Fruit fly (Drosophila melanogaster) whole organism, embryonic: ENCODE measurements around the gene CG9568.

ENCODE experiments used
- Abd-B ChIP-seq: fragments of 200-800 bp; sonication (Bioruptor generic); optimal IDR thresholded peaks from 2 replicates; lab custom pipeline; 2018; ENCODE audit warnings: missing biosample characterization, mild to moderate bottlenecking, missing genetic modification characterization, moderate library complexity
- Atf3 ChIP-seq: fragments of 200-800 bp; sonication (Bioruptor generic); optimal IDR thresholded peaks from 3 replicates; lab custom pipeline; 2016; ENCODE audit warnings: missing biosample characterization, missing genetic modification characterization
- CG10979 ChIP-seq: fragments of 200-800 bp; sonication (Bioruptor generic); optimal IDR thresholded peaks from 2 replicates; lab custom pipeline; 2018; ENCODE audit warnings: missing biosample characterization, mild to moderate bottlenecking, missing genetic modification characterization, moderate library complexity
- CG12104 ChIP-seq: fragments of 200-800 bp; sonication (Bioruptor generic); optimal IDR thresholded peaks from 3 replicates; lab custom pipeline; 2016; ENCODE audit warnings: missing biosample characterization, missing genetic modification characterization
- CG12659 ChIP-seq: fragments of 200-800 bp; sonication (Bioruptor generic); optimal IDR thresholded peaks from 3 replicates; lab custom pipeline; 2017; ENCODE audit warnings: mild to moderate bottlenecking, missing biosample characterization, missing genetic modification reagents, missing genetic modification characterization
- CG13296 ChIP-seq: fragments of 200-800 bp; sonication (Bioruptor generic); optimal IDR thresholded peaks from 3 replicates; lab custom pipeline; 2018; ENCODE audit warnings: missing biosample characterization, mild to moderate bottlenecking, missing genetic modification characterization
- CG14441 ChIP-seq: fragments of 200-800 bp; sonication (Bioruptor generic); IDR thresholded peaks from 2 replicates; pipeline ENCODE4 v1.3.6; 2022; ENCODE audit warnings: missing biosample characterization, missing genetic modification characterization
- CG14710 ChIP-seq: fragments of 200-800 bp; sonication (Bioruptor generic); optimal IDR thresholded peaks from 3 replicates; lab custom pipeline; 2019; ENCODE audit warnings: missing biosample characterization, mild to moderate bottlenecking, missing genetic modification characterization, moderate library complexity
- CG1529 ChIP-seq: fragments of 200-800 bp; sonication (Bioruptor generic); optimal IDR thresholded peaks from 3 replicates; lab custom pipeline; 2018; ENCODE audit warnings: missing biosample characterization, missing genetic modification characterization
- CG15696 ChIP-seq: fragments of 200-800 bp; sonication (Bioruptor generic); optimal IDR thresholded peaks from 2 replicates; lab custom pipeline; 2019; ENCODE audit warnings: missing biosample characterization, mild to moderate bottlenecking, missing genetic modification characterization, moderate library complexity
- CG1603 ChIP-seq: fragments of 200-800 bp; sonication (Bioruptor generic); optimal IDR thresholded peaks from 2 replicates; lab custom pipeline; 2019; ENCODE audit warnings: missing biosample characterization, mild to moderate bottlenecking, missing genetic modification characterization, moderate library complexity
- CG17361 ChIP-seq: fragments of 200-800 bp; sonication (Bioruptor generic); IDR thresholded peaks from 3 replicates; pipeline ENCODE4 v1.3.6; 2022; ENCODE audit warnings: missing biosample characterization, missing genetic modification characterization
- CG18599 ChIP-seq: fragments of 200-800 bp; sonication (Bioruptor generic); optimal IDR thresholded peaks from 3 replicates; lab custom pipeline; 2017; ENCODE audit warnings: missing biosample characterization, missing genetic modification characterization, mild to moderate bottlenecking, moderate library complexity, missing genetic modification reagents
- CG32532 ChIP-seq: fragments of 200-800 bp; sonication (Bioruptor generic); IDR thresholded peaks from 2 replicates; pipeline ENCODE4 v1.3.6; 2022; ENCODE audit warnings: missing biosample characterization, missing genetic modification characterization
- CG3838 ChIP-seq: fragments of 200-800 bp; sonication (Bioruptor generic); optimal IDR thresholded peaks from 3 replicates; lab custom pipeline; 2016; ENCODE audit warnings: missing biosample characterization, missing genetic modification characterization
- CG5953 ChIP-seq: fragments of 200-800 bp; sonication (Bioruptor generic); IDR thresholded peaks from 2 replicates; pipeline ENCODE4 v1.3.6; 2022; ENCODE audit warnings: missing biosample characterization, missing genetic modification characterization
- CG6175 ChIP-seq: fragments of 200-800 bp; sonication (Bioruptor generic); IDR thresholded peaks from 3 replicates; pipeline ENCODE4 v1.3.6; 2022; ENCODE audit warnings: missing biosample characterization, missing genetic modification characterization
- CG7928 ChIP-seq: fragments of 200-800 bp; sonication (Bioruptor generic); optimal IDR thresholded peaks from 2 replicates; lab custom pipeline; 2017; ENCODE audit warnings: missing biosample characterization, mild to moderate bottlenecking, missing genetic modification characterization
- CrebB ChIP-seq: fragments of 200-800 bp; sonication (Bioruptor generic); optimal IDR thresholded peaks from 3 replicates; lab custom pipeline; 2018; ENCODE audit warnings: missing biosample characterization, mild to moderate bottlenecking, missing genetic modification characterization
- Doc2 ChIP-seq: fragments of 200-800 bp; sonication (Bioruptor generic); IDR thresholded peaks from 2 replicates; pipeline ENCODE4 v1.3.6; 2022; ENCODE audit warnings: missing biosample characterization, missing genetic modification characterization
- Doc3 ChIP-seq: fragments of 200-800 bp; sonication (Bioruptor generic); IDR thresholded peaks from 3 replicates; pipeline ENCODE4 v1.3.6; 2022; ENCODE audit warnings: missing biosample characterization, missing genetic modification characterization; ENCODE audit not compliant: partially characterized antibody
- Fer3 ChIP-seq: fragments of 200-800 bp; sonication (Bioruptor generic); optimal IDR thresholded peaks from 2 replicates; lab custom pipeline; 2018; ENCODE audit warnings: missing biosample characterization, mild to moderate bottlenecking, missing genetic modification characterization, moderate library complexity
- Gsc ChIP-seq: fragments of 200-800 bp; sonication (Bioruptor generic); IDR thresholded peaks from 2 replicates; pipeline ENCODE4 v1.3.6; 2022; ENCODE audit warnings: missing biosample characterization, missing genetic modification characterization
- Meics ChIP-seq: fragments of 200-800 bp; sonication (Bioruptor generic); optimal IDR thresholded peaks from 2 replicates; lab custom pipeline; 2017; ENCODE audit warnings: missing biosample characterization, mild to moderate bottlenecking, missing genetic modification characterization
- Mes4 ChIP-seq: fragments of 200-800 bp; sonication (Bioruptor generic); optimal IDR thresholded peaks from 2 replicates; lab custom pipeline; 2016; ENCODE audit warnings: missing biosample characterization, missing genetic modification characterization
- Pdp1 ChIP-seq, 2 experiments: fragments of 200-800 bp; sonication (Bioruptor generic); optimal IDR thresholded peaks; 3 replicates each; lab custom pipeline; 2016; ENCODE audit warnings: missing biosample characterization in 2 of 2, missing genetic modification characterization in 2 of 2, mild to moderate bottlenecking in 1 of 2, moderate library complexity in 1 of 2
- Rx ChIP-seq: fragments of 200-800 bp; sonication (Bioruptor generic); IDR thresholded peaks from 2 replicates; pipeline ENCODE4 v1.3.6; 2022; ENCODE audit warnings: missing biosample characterization, missing genetic modification characterization
- Six4 ChIP-seq: fragments of 200-800 bp; sonication (Bioruptor generic); optimal IDR thresholded peaks from 2 replicates; lab custom pipeline; 2016; ENCODE audit warnings: missing biosample characterization, missing genetic modification characterization
- Sry-β ChIP-seq: fragments of 200-800 bp; sonication (Bioruptor generic); optimal IDR thresholded peaks from 2 replicates; lab custom pipeline; 2018; ENCODE audit warnings: missing biosample characterization, mild to moderate bottlenecking, missing genetic modification characterization, moderate library complexity
- Sry-δ ChIP-seq: fragments of 200-800 bp; sonication (Bioruptor generic); optimal IDR thresholded peaks from 2 replicates; lab custom pipeline; 2016; ENCODE audit warnings: missing biosample characterization, missing genetic modification characterization
- Vsx1 ChIP-seq: fragments of 200-800 bp; sonication (Bioruptor generic); optimal IDR thresholded peaks from 2 replicates; lab custom pipeline; 2017; ENCODE audit warnings: missing biosample characterization, mild to moderate bottlenecking, missing genetic modification characterization, missing genetic modification reagents
- ac ChIP-seq: fragments of 200-800 bp; sonication (Bioruptor generic); optimal IDR thresholded peaks from 3 replicates; lab custom pipeline; 2017; ENCODE audit warnings: missing biosample characterization, mild to moderate bottlenecking, missing genetic modification characterization
- ara ChIP-seq: fragments of 200-800 bp; sonication (Bioruptor generic); IDR thresholded peaks from 2 replicates; pipeline ENCODE4 v1.3.6; 2022; ENCODE audit warnings: missing biosample characterization, missing genetic modification characterization
- bab2 ChIP-seq: fragments of 200-800 bp; sonication (Bioruptor generic); optimal IDR thresholded peaks from 2 replicates; lab custom pipeline; 2016; ENCODE audit warnings: missing biosample characterization, missing genetic modification characterization
- cad ChIP-seq: fragments of >200 bp; optimal IDR thresholded peaks from 2 replicates; lab custom pipeline; 2017; ENCODE audit warnings: missing biosample characterization, missing genetic modification characterization
- cato ChIP-seq: fragments of 200-800 bp; sonication (Bioruptor generic); optimal IDR thresholded peaks from 2 replicates; lab custom pipeline; 2016; ENCODE audit warnings: missing biosample characterization, missing genetic modification characterization, borderline replicate concordance
- eyg ChIP-seq: fragments of 200-800 bp; sonication (Bioruptor generic); optimal IDR thresholded peaks from 3 replicates; lab custom pipeline; 2016; ENCODE audit warnings: missing biosample characterization, missing genetic modification characterization
- gcm2 ChIP-seq: fragments of 200-800 bp; sonication (Bioruptor generic); optimal IDR thresholded peaks from 2 replicates; lab custom pipeline; 2016; ENCODE audit warnings: missing biosample characterization, missing genetic modification characterization
- gt ChIP-seq: fragments of 200-800 bp; sonication (Bioruptor generic); IDR thresholded peaks from 2 replicates; pipeline ENCODE4 v1.3.6; 2022; ENCODE audit warnings: missing biosample characterization, missing genetic modification characterization
- hbn ChIP-seq: fragments of 200-800 bp; sonication (Bioruptor generic); IDR thresholded peaks from 2 replicates; pipeline ENCODE4 v1.3.6; 2022; ENCODE audit warnings: missing biosample characterization, missing genetic modification characterization; ENCODE audit not compliant: partially characterized antibody
- mirr ChIP-seq: fragments of 200-800 bp; sonication (Bioruptor generic); optimal IDR thresholded peaks from 3 replicates; lab custom pipeline; 2018; ENCODE audit warnings: missing biosample characterization, mild to moderate bottlenecking, missing genetic modification characterization
- onecut ChIP-seq: fragments of 200-800 bp; sonication (Bioruptor generic); IDR thresholded peaks from 2 replicates; pipeline ENCODE4 v1.3.6; 2022; ENCODE audit warnings: missing biosample characterization, missing genetic modification characterization
- otp ChIP-seq: fragments of 200-800 bp; sonication (Bioruptor generic); IDR thresholded peaks from 3 replicates; pipeline ENCODE4, ENCODE4 v1.3.6; 2022; ENCODE audit warnings: missing biosample characterization, missing genetic modification characterization
- sens ChIP-seq: fragments of 200-800 bp; sonication (Bioruptor generic); peaks from one replicate; lab custom pipeline; 2016; ENCODE audit warnings: missing biosample characterization, missing genetic modification characterization
- sisA ChIP-seq: fragments of 200-800 bp; sonication (Bioruptor generic); IDR thresholded peaks from 2 replicates; pipeline ENCODE4 v1.3.6; 2022; ENCODE audit warnings: missing biosample characterization, missing genetic modification characterization
- slp2 ChIP-seq: fragments of 200-800 bp; sonication (Bioruptor generic); optimal IDR thresholded peaks from 2 replicates; lab custom pipeline; 2016; ENCODE audit warnings: missing biosample characterization, missing genetic modification characterization
- sr ChIP-seq: fragments of 200-800 bp; sonication (Bioruptor generic); IDR thresholded peaks from 3 replicates; pipeline ENCODE4 v1.3.6; 2022; ENCODE audit warnings: missing biosample characterization, missing genetic modification characterization
- tin ChIP-seq: fragments of 200-800 bp; sonication (Bioruptor generic); optimal IDR thresholded peaks from 3 replicates; lab custom pipeline; 2016; ENCODE audit warnings: missing biosample characterization, missing genetic modification characterization
- wek ChIP-seq: fragments of 200-800 bp; sonication (Bioruptor generic); optimal IDR thresholded peaks from 3 replicates; lab custom pipeline; 2018; ENCODE audit warnings: missing biosample characterization, mild to moderate bottlenecking, missing genetic modification characterization, moderate library complexity
- zf30C ChIP-seq: fragments of 200-800 bp; sonication (Bioruptor generic); optimal IDR thresholded peaks from 3 replicates; lab custom pipeline; 2018; ENCODE audit warnings: missing biosample characterization, mild to moderate bottlenecking, missing genetic modification characterization

The CG9568 gene

DNA sequence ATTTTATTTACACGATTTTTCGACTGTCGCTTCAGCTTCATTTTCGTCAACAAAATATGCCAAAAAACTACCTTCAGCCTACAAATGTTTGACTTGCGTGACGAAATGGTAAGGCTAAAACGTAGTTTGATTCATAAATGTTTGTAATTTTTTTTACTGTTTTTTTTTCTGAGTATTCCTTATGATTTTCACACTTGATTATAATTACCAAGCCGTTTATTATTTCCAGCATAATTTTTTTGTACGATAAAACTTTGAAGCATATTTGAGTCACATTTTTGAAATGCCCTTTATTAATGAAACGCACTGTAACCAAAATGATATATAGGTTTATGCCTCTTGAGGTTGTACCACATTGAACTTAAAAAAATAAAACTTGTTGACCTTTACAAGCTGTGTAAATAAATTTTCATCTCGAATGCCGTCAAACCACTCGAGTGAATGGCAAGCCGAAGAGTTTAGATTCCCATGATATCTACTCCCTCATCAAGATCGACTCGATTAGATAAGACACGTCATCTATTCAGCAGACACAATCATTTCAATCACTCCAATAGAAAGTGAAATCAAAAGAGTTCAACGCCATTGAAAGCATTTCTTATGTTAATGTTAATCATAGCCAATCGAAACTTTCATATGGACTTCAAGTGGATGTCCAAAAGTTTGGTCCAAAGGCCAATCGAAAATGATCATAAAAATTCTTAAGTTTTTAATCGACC lies 27.6 kb upstream of the CG9568 start (continued):
- TF ChIP-seq Doc2 (GFP tag; lab: Robert Waterston, UW), result no peak
- no peak for TF ChIP-seq CG1603 (tag; lab: Kevin White, UChicago)
- no peak for TF ChIP-seq CG5953
- TF ChIP-seq Pdp1 (GFP tag; optimal IDR thresholded peaks at IDR 0.05; lab: Kevin White, UChicago), result peak; percentile 8 to 23
- TF ChIP-seq CG15696, result no peak
- peak; percentile 63 for TF ChIP-seq CG13296 (GFP tag; lab: Kevin White, UChicago)
- no peak for TF ChIP-seq Mes4
- TF ChIP-seq Sry-β (GFP tag; lab: Kevin White, UChicago), result no peak
- TF ChIP-seq slp2 (GFP tag; lab: Kevin White, UChicago), result peak; percentile 29
- TF ChIP-seq Sry-δ (GFP tag; lab: Kevin White, UChicago), result no peak
- peak; percentile 28 for TF ChIP-seq Abd-B
- TF ChIP-seq CG7928 (GFP tag; lab: Kevin White, UChicago), result peak; percentile 4
- no peak for TF ChIP-seq onecut (GFP tag; lab: Robert Waterston, UW)
- TF ChIP-seq Vsx1 (GFP tag; lab: Kevin White, UChicago), result peak; percentile 15
- TF ChIP-seq CG12659 (GFP tag; lab: Kevin White, UChicago), result peak; percentile 44
- no peak for TF ChIP-seq CG1529 (GFP tag; lab: Kevin White, UChicago)
- TF ChIP-seq zf30C (GFP tag; lab: Kevin White, UChicago), result no peak
- no peak for TF ChIP-seq cad (GFP tag; lab: Kevin White, UChicago)
- TF ChIP-seq Six4 (GFP tag; lab: Kevin White, UChicago), result no peak
- TF ChIP-seq sr (GFP tag; lab: Robert Waterston, UW), result no peak
- TF ChIP-seq CG10979, result peak; percentile 1
- peak; percentile 53 for TF ChIP-seq bab2
- TF ChIP-seq CG17361 (GFP tag; lab: Robert Waterston, UW), result peak; percentile 63; the same call in 2 of the 3 replicates
- no peak for TF ChIP-seq Rx
- TF ChIP-seq Meics (GFP tag; lab: Kevin White, UChicago), result peak; percentile 69
- TF ChIP-seq hbn (GFP tag; lab: Robert Waterston, UW), result no peak
- TF ChIP-seq Atf3 (GFP tag; lab: Kevin White, UChicago), result peak; percentile 34
- no peak for TF ChIP-seq sisA (GFP tag; lab: Robert Waterston, UW)
- TF ChIP-seq CG6175 (GFP tag; lab: Robert Waterston, UW), result no peak
- TF ChIP-seq CG14441 (GFP tag; lab: Robert Waterston, UW), result no peak; the same call in 1 of the 2 replicates
- no peak for TF ChIP-seq Doc3 (GFP tag; lab: Robert Waterston, UW)
- TF ChIP-seq CG18599, result peak; percentile 44
- no peak for TF ChIP-seq eyg (GFP tag; lab: Kevin White, UChicago)
- no peak for TF ChIP-seq gt
- TF ChIP-seq otp, result no peak
- no peak for TF ChIP-seq Gsc (GFP tag; lab: Robert Waterston, UW)
- TF ChIP-seq mirr (GFP tag; lab: Kevin White, UChicago), result no peak
- no peak for TF ChIP-seq CrebB
- no peak for TF ChIP-seq ac
- peak; percentile 71 for TF ChIP-seq Fer3 (tag; lab: Kevin White, UChicago)
- peak; percentile 92 for TF ChIP-seq sens (GFP tag; lab: Kevin White, UChicago)
- peak; percentile 5 for TF ChIP-seq tin
- no peak for TF ChIP-seq cato (GFP tag; lab: Kevin White, UChicago)
- peak; percentile 7 for TF ChIP-seq CG14710 (tag; lab: Kevin White, UChicago)
- peak; percentile 50; the same call in 1 of the 2 replicates for TF ChIP-seq CG32532
- peak; percentile 11 for TF ChIP-seq CG12104 (GFP tag; lab: Kevin White, UChicago)
- TF ChIP-seq ara, result no peak
- TF ChIP-seq CG3838, result peak; percentile 3
- no peak for TF ChIP-seq gcm2
- TF ChIP-seq wek (GFP tag; lab: Kevin White, UChicago), result no peak
